Fruit fly (Drosophila melanogaster) whole organism, embryonic: Measurements from ENCODE around the gene ss.

Experiments used
- Adf1 ChIP-seq: fragments of 200-800 bp; sonication (Bioruptor generic); IDR thresholded peaks from 2 replicates; pipeline ENCODE4 v1.3.6; 2022; ENCODE audit warnings: missing biosample characterization, missing genetic modification characterization
- BEAF-32 ChIP-seq: fragments of 200-800 bp; sonication (Bioruptor generic); optimal IDR thresholded peaks from 3 replicates; lab custom pipeline; 2017; ENCODE audit warnings: missing biosample characterization, missing genetic modification characterization, mild to moderate bottlenecking, moderate library complexity, missing genetic modification reagents
- Bgb ChIP-seq: fragments of 200-800 bp; sonication (Bioruptor generic); IDR thresholded peaks from 2 replicates; pipeline ENCODE4 v1.3.6; 2022; ENCODE audit warnings: missing biosample characterization, missing genetic modification characterization; ENCODE audit not compliant: partially characterized antibody
- CG10267 ChIP-seq: fragments of 200-800 bp; sonication (Bioruptor generic); optimal IDR thresholded peaks from 2 replicates; lab custom pipeline; 2018; ENCODE audit warnings: missing biosample characterization, mild to moderate bottlenecking, missing genetic modification characterization, moderate library complexity
- CG11398 ChIP-seq: fragments of 200-800 bp; sonication (Bioruptor generic); optimal IDR thresholded peaks from 2 replicates; lab custom pipeline; 2016; ENCODE audit warnings: missing biosample characterization, missing genetic modification characterization
- CG12659 ChIP-seq: fragments of 200-800 bp; sonication (Bioruptor generic); optimal IDR thresholded peaks from 3 replicates; lab custom pipeline; 2017; ENCODE audit warnings: mild to moderate bottlenecking, missing biosample characterization, missing genetic modification reagents, missing genetic modification characterization
- CG14710 ChIP-seq: fragments of 200-800 bp; sonication (Bioruptor generic); optimal IDR thresholded peaks from 3 replicates; lab custom pipeline; 2019; ENCODE audit warnings: missing biosample characterization, mild to moderate bottlenecking, missing genetic modification characterization, moderate library complexity
- CG15514 ChIP-seq: fragments of 200-800 bp; sonication (Bioruptor generic); optimal IDR thresholded peaks from 3 replicates; lab custom pipeline; 2017; ENCODE audit warnings: missing biosample characterization, missing genetic modification characterization, mild to moderate bottlenecking, moderate library complexity, missing genetic modification reagents
- CG15601 ChIP-seq: fragments of 200-800 bp; sonication (Bioruptor generic); optimal IDR thresholded peaks from 3 replicates; lab custom pipeline; 2019; ENCODE audit warnings: missing biosample characterization, mild to moderate bottlenecking, missing genetic modification characterization, moderate library complexity
- CG15696 ChIP-seq: fragments of 200-800 bp; sonication (Bioruptor generic); optimal IDR thresholded peaks from 2 replicates; lab custom pipeline; 2019; ENCODE audit warnings: missing biosample characterization, mild to moderate bottlenecking, missing genetic modification characterization, moderate library complexity
- CG1603 ChIP-seq: fragments of 200-800 bp; sonication (Bioruptor generic); optimal IDR thresholded peaks from 2 replicates; lab custom pipeline; 2019; ENCODE audit warnings: missing biosample characterization, mild to moderate bottlenecking, missing genetic modification characterization, moderate library complexity
- CG16815 ChIP-seq: fragments of 200-800 bp; sonication (Bioruptor generic); optimal IDR thresholded peaks from 3 replicates; lab custom pipeline; 2017; ENCODE audit warnings: missing biosample characterization, mild to moderate bottlenecking, missing genetic modification characterization
- CG17361 ChIP-seq: fragments of 200-800 bp; sonication (Bioruptor generic); IDR thresholded peaks from 3 replicates; pipeline ENCODE4 v1.3.6; 2022; ENCODE audit warnings: missing biosample characterization, missing genetic modification characterization
- CG17829 ChIP-seq: fragments of 200-800 bp; optimal IDR thresholded peaks from 2 replicates; lab custom pipeline; 2019; ENCODE audit warnings: missing biosample characterization, mild to moderate bottlenecking, missing genetic modification characterization, moderate library complexity
- CG2129 ChIP-seq: fragments of 200-800 bp; sonication (Bioruptor generic); IDR thresholded peaks from 2 replicates; pipeline ENCODE4 v1.3.6; 2022; ENCODE audit warnings: missing biosample characterization, missing genetic modification characterization; ENCODE audit not compliant: partially characterized antibody
- CG4707 ChIP-seq: fragments of 200-800 bp; sonication (Bioruptor generic); optimal IDR thresholded peaks from 2 replicates; lab custom pipeline; 2018; ENCODE audit warnings: missing biosample characterization, mild to moderate bottlenecking, missing genetic modification characterization, moderate library complexity
- CG6854 ChIP-seq: fragments of 200-800 bp; sonication (Bioruptor generic); optimal IDR thresholded peaks from 3 replicates; lab custom pipeline; 2017; ENCODE audit warnings: missing biosample characterization, mild to moderate bottlenecking, missing genetic modification characterization
- CG8924 ChIP-seq: fragments of 200-800 bp; optimal IDR thresholded peaks from 3 replicates; lab custom pipeline; 2019; ENCODE audit warnings: missing biosample characterization, mild to moderate bottlenecking, missing genetic modification characterization, moderate library complexity
- CrebB ChIP-seq: fragments of 200-800 bp; sonication (Bioruptor generic); optimal IDR thresholded peaks from 3 replicates; lab custom pipeline; 2018; ENCODE audit warnings: missing biosample characterization, mild to moderate bottlenecking, missing genetic modification characterization
- D19A ChIP-seq: fragments of 200-800 bp; optimal IDR thresholded peaks from 3 replicates; lab custom pipeline; 2019; ENCODE audit warnings: missing biosample characterization, mild to moderate bottlenecking, missing genetic modification characterization, moderate library complexity
- HmgD ChIP-seq: fragments of 200-800 bp; sonication (Bioruptor generic); optimal IDR thresholded peaks from 3 replicates; lab custom pipeline; 2016; ENCODE audit warnings: missing biosample characterization, missing genetic modification characterization
- HmgZ ChIP-seq: fragments of 200-800 bp; sonication (Bioruptor generic); optimal IDR thresholded peaks from 2 replicates; lab custom pipeline; 2018; ENCODE audit warnings: missing biosample characterization, mild to moderate bottlenecking, missing genetic modification characterization
- Hmr ChIP-seq: fragments of 200-800 bp; sonication (Bioruptor generic); optimal IDR thresholded peaks from 3 replicates; lab custom pipeline; 2017; ENCODE audit warnings: mild to moderate bottlenecking, missing biosample characterization, missing genetic modification reagents, missing genetic modification characterization
- Hr3 ChIP-seq: fragments of 200-800 bp; sonication (Bioruptor generic); optimal IDR thresholded peaks from 3 replicates; lab custom pipeline; 2016; ENCODE audit warnings: missing biosample characterization, missing genetic modification characterization
- Lhr ChIP-seq: fragments of 200-800 bp; sonication (Bioruptor generic); optimal IDR thresholded peaks from 3 replicates; lab custom pipeline; 2017; ENCODE audit warnings: mild to moderate bottlenecking, missing biosample characterization, missing genetic modification reagents, missing genetic modification characterization
- Med ChIP-seq: fragments of 200-800 bp; sonication (Bioruptor generic); peaks from one replicate; lab custom pipeline; 2016; ENCODE audit warnings: missing biosample characterization, missing genetic modification characterization, mild to moderate bottlenecking, inconsistent platforms, moderate library complexity
- NC2β ChIP-seq: fragments of 200-800 bp; sonication (Bioruptor generic); optimal IDR thresholded peaks from 2 replicates; lab custom pipeline; 2016; ENCODE audit warnings: missing biosample characterization, missing genetic modification characterization
- Stat92E ChIP-seq, 3 experiments: fragments of >200 bp in 2 of 3; fragments of 200-800 bp in 1 of 3; sonication (Bioruptor generic) in 1 of 3; optimal IDR thresholded peaks; 2 replicates each; lab custom pipeline; 2017 to 2019; ENCODE audit warnings: missing biosample characterization in 3 of 3, missing genetic modification characterization in 3 of 3, mild to moderate bottlenecking in 1 of 3, moderate library complexity in 1 of 3
- aop ChIP-seq: fragments of 200-800 bp; sonication (Bioruptor generic); IDR thresholded peaks from 2 replicates; pipeline ENCODE4 v1.3.6; 2022; ENCODE audit warnings: missing biosample characterization, missing genetic modification characterization
- bcd ChIP-seq: fragments of 200-800 bp; sonication (Bioruptor generic); optimal IDR thresholded peaks from 2 replicates; lab custom pipeline; 2017; ENCODE audit warnings: missing biosample characterization, mild to moderate bottlenecking, missing genetic modification characterization
- bigmax ChIP-seq: fragments of 200-800 bp; sonication (Bioruptor generic); optimal IDR thresholded peaks from 2 replicates; lab custom pipeline; 2018; ENCODE audit warnings: missing biosample characterization, mild to moderate bottlenecking, missing genetic modification characterization
- cato ChIP-seq: fragments of 200-800 bp; sonication (Bioruptor generic); optimal IDR thresholded peaks from 2 replicates; lab custom pipeline; 2016; ENCODE audit warnings: missing biosample characterization, missing genetic modification characterization, borderline replicate concordance
- cg ChIP-seq: fragments of 200-800 bp; sonication (Bioruptor generic); optimal IDR thresholded peaks from 3 replicates; lab custom pipeline; 2019; ENCODE audit warnings: missing biosample characterization, mild to moderate bottlenecking, missing genetic modification characterization, moderate library complexity
- dpn ChIP-seq, 2 experiments: fragments of 200-800 bp; sonication (Bioruptor generic); optimal IDR thresholded peaks; 3 replicates each; lab custom pipeline; 2016; ENCODE audit warnings: missing biosample characterization in 2 of 2, missing genetic modification characterization in 2 of 2
- ewg ChIP-seq: fragments of 200-800 bp; sonication (Bioruptor generic); optimal IDR thresholded peaks from 3 replicates; lab custom pipeline; 2017; ENCODE audit warnings: mild to moderate bottlenecking, missing biosample characterization, missing genetic modification reagents, missing genetic modification characterization
- exex ChIP-seq: fragments of 200-800 bp; sonication (Bioruptor generic); optimal IDR thresholded peaks from 4 replicates; lab custom pipeline; 2018; ENCODE audit warnings: missing biosample characterization, mild to moderate bottlenecking, missing genetic modification characterization, moderate library complexity
- gcm ChIP-seq: fragments of 200-800 bp; sonication (Bioruptor generic); optimal IDR thresholded peaks from 2 replicates; lab custom pipeline; 2019; ENCODE audit warnings: missing biosample characterization, mild to moderate bottlenecking, missing genetic modification characterization, moderate library complexity
- gfzf ChIP-seq: fragments of 200-800 bp; sonication (Bioruptor generic); optimal IDR thresholded peaks from 2 replicates; lab custom pipeline; 2016; ENCODE audit warnings: missing biosample characterization, mild to moderate bottlenecking, missing genetic modification characterization, moderate library complexity
- gsb-n ChIP-seq: fragments of 200-800 bp; sonication (Bioruptor generic); optimal IDR thresholded peaks from 3 replicates; lab custom pipeline; 2018; ENCODE audit warnings: missing biosample characterization, mild to moderate bottlenecking, missing genetic modification characterization
- ham ChIP-seq: fragments of 200-800 bp; sonication (Bioruptor generic); IDR thresholded peaks from 2 replicates; pipeline ENCODE4 v1.3.6; 2022; ENCODE audit warnings: missing biosample characterization, missing genetic modification characterization
- peb ChIP-seq: fragments of 200-800 bp; sonication (Bioruptor generic); IDR thresholded peaks from 2 replicates; pipeline ENCODE4 v1.3.6; 2022; ENCODE audit warnings: missing biosample characterization, missing genetic modification characterization
- sens ChIP-seq: fragments of 200-800 bp; sonication (Bioruptor generic); peaks from one replicate; lab custom pipeline; 2016; ENCODE audit warnings: missing biosample characterization, missing genetic modification characterization
- stc ChIP-seq: fragments of 200-800 bp; sonication (Bioruptor generic); IDR thresholded peaks from 2 replicates; pipeline ENCODE4 v1.3.6; 2022; ENCODE audit warnings: missing biosample characterization, missing genetic modification characterization
- stwl ChIP-seq: fragments of 200-800 bp; sonication (Bioruptor generic); optimal IDR thresholded peaks from 3 replicates; lab custom pipeline; 2018; ENCODE audit warnings: missing biosample characterization, mild to moderate bottlenecking, missing genetic modification characterization, moderate library complexity
- trem ChIP-seq: fragments of 200-800 bp; optimal IDR thresholded peaks from 3 replicates; lab custom pipeline; 2019; ENCODE audit warnings: missing biosample characterization, mild to moderate bottlenecking, missing genetic modification characterization, moderate library complexity
- vfl ChIP-seq: fragments of 200-800 bp; sonication (Bioruptor generic); optimal IDR thresholded peaks from 2 replicates; lab custom pipeline; 2016; ENCODE audit warnings: missing biosample characterization, missing genetic modification characterization
- wdn ChIP-seq: fragments of 200-800 bp; sonication (Bioruptor generic); IDR thresholded peaks from 2 replicates; pipeline ENCODE4 v1.3.6; 2022; ENCODE audit warnings: missing biosample characterization, missing genetic modification characterization
- zen ChIP-seq: fragments of 200-800 bp; sonication (Bioruptor generic); optimal IDR thresholded peaks from 3 replicates; lab custom pipeline; 2018; ENCODE audit warnings: missing biosample characterization, mild to moderate bottlenecking, missing genetic modification characterization, moderate library complexity
- zf30C ChIP-seq: fragments of 200-800 bp; sonication (Bioruptor generic); optimal IDR thresholded peaks from 3 replicates; lab custom pipeline; 2018; ENCODE audit warnings: missing biosample characterization, mild to moderate bottlenecking, missing genetic modification characterization

The ss gene

dm6 chr3R:16359098-16359497 is 44.4 kb downstream of the ss start, which contains the start of gene CG17931 (continued):
- no peak for TF ChIP-seq CG15696
- TF ChIP-seq BEAF-32 (GFP tag; lab: Kevin White, UChicago), result peak; percentile 49
- peak; percentile 80 for TF ChIP-seq HmgZ (tag; lab: Kevin White, UChicago)
- TF ChIP-seq ham (GFP tag; lab: Robert Waterston, UW), result no peak
- TF ChIP-seq HmgD, result peak; percentile 5
- TF ChIP-seq trem (tag; lab: Kevin White, UChicago), result peak; percentile 60
- TF ChIP-seq gfzf (GFP tag; lab: Kevin White, UChicago), result peak; percentile 98
- peak; percentile 42 for TF ChIP-seq CG10267
- no peak for TF ChIP-seq cato
- TF ChIP-seq Lhr (GFP tag; lab: Kevin White, UChicago), result peak; percentile 60
- TF ChIP-seq CG4707 (GFP tag; lab: Kevin White, UChicago), result no peak
- peak; percentile 78 for TF ChIP-seq CG12659
- peak; percentile 35; the same call in 1 of the 3 replicates for TF ChIP-seq CG17361 (GFP tag; lab: Robert Waterston, UW)
- no peak for TF ChIP-seq CG2129
- no peak for TF ChIP-seq Adf1 (GFP tag; lab: Robert Waterston, UW)
- TF ChIP-seq zen (tag; lab: Kevin White, UChicago), result peak; percentile 20
- peak; percentile 62 for TF ChIP-seq CG15514 (GFP tag; lab: Kevin White, UChicago)
- TF ChIP-seq CG8924 (tag; lab: Kevin White, UChicago), result peak; percentile 72
- no peak for TF ChIP-seq cg (GFP tag; lab: Kevin White, UChicago)
- TF ChIP-seq CG15601 (tag; lab: Kevin White, UChicago), result peak; percentile 68
- peak; percentile 27 for TF ChIP-seq CrebB (tag; lab: Kevin White, UChicago)
- TF ChIP-seq peb (GFP tag; lab: Robert Waterston, UW), result no peak
- TF ChIP-seq Stat92E (GFP tag; optimal IDR thresholded peaks at IDR 0.05; lab: Kevin White, UChicago), result peak in 1 of 3 experiments; percentile 55
- TF ChIP-seq CG6854, result no peak
- TF ChIP-seq sens (GFP tag; lab: Kevin White, UChicago), result peak; percentile 81
- TF ChIP-seq bcd (GFP tag; lab: Kevin White, UChicago), result peak; percentile 3
- peak; percentile 90 for TF ChIP-seq stwl
- TF ChIP-seq Hmr (GFP tag; lab: Kevin White, UChicago), result peak; percentile 48
- peak; percentile 83 for TF ChIP-seq Med (GFP tag; lab: Kevin White, UChicago)
- TF ChIP-seq bigmax (GFP tag; lab: Kevin White, UChicago), result peak; percentile 30
- TF ChIP-seq CG11398 (GFP tag; lab: Kevin White, UChicago), result no peak
- peak; percentile 8 for TF ChIP-seq gsb-n (tag; lab: Kevin White, UChicago)
- TF ChIP-seq stc (GFP tag; lab: Robert Waterston, UW), result no peak
- peak; percentile 1 for TF ChIP-seq gcm (GFP tag; lab: Kevin White, UChicago)
- peak; percentile 66 for TF ChIP-seq CG14710 (tag; lab: Kevin White, UChicago)
- TF ChIP-seq zf30C (GFP tag; lab: Kevin White, UChicago), result peak; percentile 3
- peak; percentile 44 for TF ChIP-seq CG17829 (tag; lab: Kevin White, UChicago)
- no peak for TF ChIP-seq wdn (GFP tag; lab: Robert Waterston, UW)
- TF ChIP-seq CG1603, result peak; percentile 86
- TF ChIP-seq D19A (tag; lab: Kevin White, UChicago), result peak; percentile 36
- peak; percentile 20 for TF ChIP-seq NC2β (GFP tag; lab: Kevin White, UChicago)
- TF ChIP-seq aop (GFP tag; lab: Robert Waterston, UW), result no peak
- TF ChIP-seq Hr3 (GFP tag; lab: Kevin White, UChicago), result peak; percentile 8
- TF ChIP-seq vfl (GFP tag; lab: Kevin White, UChicago), result peak; percentile 21
- no peak for TF ChIP-seq CG16815 (GFP tag; lab: Kevin White, UChicago)
- TF ChIP-seq ewg (GFP tag; lab: Kevin White, UChicago), result peak; percentile 64
- TF ChIP-seq exex (tag; lab: Kevin White, UChicago), result no peak
- no peak for TF ChIP-seq dpn (GFP tag; optimal IDR thresholded peaks at IDR 0.05; lab: Kevin White, UChicago)
- TF ChIP-seq Bgb (GFP tag; lab: Robert Waterston, UW), result no peak; the same call in 1 of the 2 replicates
